Fruit fly (Drosophila melanogaster) whole organism: ENCODE data around the gene CG5455.

Experiments
- CG8478 ChIP-seq: fragments of >200 bp; optimal IDR thresholded peaks from 2 replicates; lab custom pipeline; 2018; ENCODE audit warnings: inconsistent platforms
- Dll ChIP-seq: fragments of >200 bp; optimal IDR thresholded peaks from 2 replicates; lab custom pipeline; 2017
- EcR ChIP-seq, 2 experiments: fragments of >200 bp; optimal IDR thresholded peaks; 2 replicates each; lab custom pipeline; 2017; ENCODE audit warnings: missing biosample characterization in 2 of 2, missing genetic modification characterization in 2 of 2, missing genetic modification reagents in 2 of 2
- pan ChIP-seq: fragments of >200 bp; optimal IDR thresholded peaks from 2 replicates; lab custom pipeline; 2017
- psq ChIP-seq: fragments of >200 bp; optimal IDR thresholded peaks from 2 replicates; lab custom pipeline; 2017
- usp ChIP-seq: fragments of >200 bp; optimal IDR thresholded peaks from 2 replicates; lab custom pipeline; 2017; ENCODE audit warnings: missing biosample characterization, missing genetic modification characterization, mixed read lengths

The CG5455 gene

dm6 chr3R:26462173-26462959 is 1.0 kb downstream of the CG5455 start:
- no peak for TF ChIP-seq EcR (GFP tag; optimal IDR thresholded peaks at IDR 0.05; lab: Kevin White, UChicago)
- peak; percentile 15 for TF ChIP-seq Dll (lab: Kevin White, UChicago)

- TF ChIP-seq psq (lab: Kevin White, UChicago), result no peak
- no peak for TF ChIP-seq pan (lab: Kevin White, UChicago)
- TF ChIP-seq EcR (GFP tag; optimal IDR thresholded peaks at IDR 0.05; lab: Kevin White, UChicago), result no peak
- no peak for TF ChIP-seq usp
- no peak for TF ChIP-seq Dll (lab: Kevin White, UChicago)
- TF ChIP-seq CG8478 (lab: Kevin White, UChicago), result no peak
Observed at dm6 chr3R:26463146-26463545, 1.8 kb downstream of the CG5455 start.

- TF ChIP-seq usp (no peak), pan (lab: Kevin White, UChicago) (no peak), Dll (lab: Kevin White, UChicago) (no peak), CG8478 (lab: Kevin White, UChicago) (no peak), EcR (GFP tag; optimal IDR thresholded peaks at IDR 0.05; lab: Kevin White, UChicago) (no peak)
Observed at dm6 chr3R:26463558-26463957, 2.2 kb downstream of the CG5455 start.

dm6 chr3R:26464370-26464769 is 3.0 kb downstream of the CG5455 start:
- no peak for TF ChIP-seq Dll (lab: Kevin White, UChicago)
- no peak for TF ChIP-seq pan (lab: Kevin White, UChicago)
- TF ChIP-seq EcR (GFP tag; optimal IDR thresholded peaks at IDR 0.05; lab: Kevin White, UChicago), result no peak
- TF ChIP-seq CG8478 (lab: Kevin White, UChicago), result no peak

dm6 chr3R:26465121-26465520 is 3.8 kb downstream of the CG5455 start:
- TF ChIP-seq pan (lab: Kevin White, UChicago) (no peak), CG8478 (lab: Kevin White, UChicago) (no peak), Dll (lab: Kevin White, UChicago) (no peak), EcR (GFP tag; optimal IDR thresholded peaks at IDR 0.05; lab: Kevin White, UChicago) (no peak), psq (lab: Kevin White, UChicago) (no peak), usp (no peak)

dm6 chr3R:26478040-26478439 is 16.7 kb downstream of the CG5455 start:
- TF ChIP-seq CG8478 (lab: Kevin White, UChicago) (no peak), usp (no peak), EcR (GFP tag; optimal IDR thresholded peaks at IDR 0.05; lab: Kevin White, UChicago) (no peak), Dll (lab: Kevin White, UChicago) (no peak), psq (lab: Kevin White, UChicago) (no peak), pan (lab: Kevin White, UChicago) (no peak)

- TF ChIP-seq CG8478 (lab: Kevin White, UChicago), result no peak
- TF ChIP-seq Dll (lab: Kevin White, UChicago), result no peak
- no peak for TF ChIP-seq psq (lab: Kevin White, UChicago)
- TF ChIP-seq EcR (GFP tag; optimal IDR thresholded peaks at IDR 0.05; lab: Kevin White, UChicago), result no peak
- no peak for TF ChIP-seq usp
- no peak for TF ChIP-seq pan (lab: Kevin White, UChicago)
Observed at dm6 chr3R:26478644-26479043, 17.3 kb downstream of the CG5455 start.

dm6 chr3R:26479208-26479607 is 17.9 kb downstream of the CG5455 start:
- no peak for TF ChIP-seq pan (lab: Kevin White, UChicago)
- TF ChIP-seq EcR (GFP tag; optimal IDR thresholded peaks at IDR 0.05; lab: Kevin White, UChicago), result no peak
- no peak for TF ChIP-seq usp
- no peak for TF ChIP-seq psq (lab: Kevin White, UChicago)
- TF ChIP-seq Dll (lab: Kevin White, UChicago), result no peak
- TF ChIP-seq CG8478 (lab: Kevin White, UChicago), result no peak

- TF ChIP-seq psq (lab: Kevin White, UChicago), result no peak
- TF ChIP-seq CG8478 (lab: Kevin White, UChicago), result no peak
- no peak for TF ChIP-seq Dll (lab: Kevin White, UChicago)
- no peak for TF ChIP-seq pan (lab: Kevin White, UChicago)
- TF ChIP-seq EcR (GFP tag; optimal IDR thresholded peaks at IDR 0.05; lab: Kevin White, UChicago), result no peak
- no peak for TF ChIP-seq usp
Observed at dm6 chr3R:26480362-26480761, 19.0 kb downstream of the CG5455 start.

- TF ChIP-seq usp, result no peak
- no peak for TF ChIP-seq pan (lab: Kevin White, UChicago)
- TF ChIP-seq Dll (lab: Kevin White, UChicago), result no peak
- no peak for TF ChIP-seq CG8478 (lab: Kevin White, UChicago)
- TF ChIP-seq EcR (GFP tag; optimal IDR thresholded peaks at IDR 0.05; lab: Kevin White, UChicago), result no peak
- TF ChIP-seq psq (lab: Kevin White, UChicago), result no peak
Observed at dm6 chr3R:26481231-26481630, 19.9 kb downstream of the CG5455 start.

dm6 chr3R:26483657-26484056 is 22.3 kb downstream of the CG5455 start:
- TF ChIP-seq pan (lab: Kevin White, UChicago) (no peak), EcR (GFP tag; optimal IDR thresholded peaks at IDR 0.05; lab: Kevin White, UChicago) (no peak), psq (lab: Kevin White, UChicago) (no peak)

- TF ChIP-seq psq (lab: Kevin White, UChicago) (no peak), pan (lab: Kevin White, UChicago) (no peak), CG8478 (lab: Kevin White, UChicago) (no peak), Dll (lab: Kevin White, UChicago) (no peak), EcR (GFP tag; optimal IDR thresholded peaks at IDR 0.05; lab: Kevin White, UChicago) (no peak)
Observed at dm6 chr3R:26484511-26484910, 23.2 kb downstream of the CG5455 start.
